Worm (Caenorhabditis elegans): ENCODE data around the gene F54F7.3.
A peak's percentile ranks its signal among the peaks of the same experiment; 100 is the strongest.

Gene F54F7.3

DNA sequence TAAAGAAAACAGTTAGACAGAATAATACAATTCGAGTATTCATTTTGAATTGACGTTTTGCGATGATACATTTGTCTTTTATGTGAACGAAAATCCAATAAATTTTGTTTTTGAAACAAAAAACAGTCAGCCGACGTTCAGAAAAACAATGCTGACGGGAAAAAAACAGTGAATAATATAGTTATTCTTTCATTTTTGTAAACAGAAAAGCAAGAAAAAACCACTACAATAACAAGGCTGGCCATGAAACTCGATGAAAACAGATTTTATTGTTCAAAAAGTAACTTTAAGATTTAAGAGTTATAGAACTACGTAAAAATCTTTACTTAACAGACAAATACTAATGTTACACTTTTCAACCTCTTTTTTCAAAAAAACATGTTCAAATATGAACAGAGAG, at the start of gene F54F7.3:
Gene F54F7.3, minus strand, starts transcription at position 101 of the 400 bp plus-strand sequence.
- TF ChIP-seq efl-1 (optimal IDR thresholded peaks at IDR 0.05) (no peak), efl-1 (GFP tag; optimal IDR thresholded peaks at IDR 0.05 in 1 of 2) (peak in 1 of 2 experiments; percentile 31), ceh-8 (GFP tag; optimal IDR thresholded peaks at IDR 0.05) (no peak)

DNA sequence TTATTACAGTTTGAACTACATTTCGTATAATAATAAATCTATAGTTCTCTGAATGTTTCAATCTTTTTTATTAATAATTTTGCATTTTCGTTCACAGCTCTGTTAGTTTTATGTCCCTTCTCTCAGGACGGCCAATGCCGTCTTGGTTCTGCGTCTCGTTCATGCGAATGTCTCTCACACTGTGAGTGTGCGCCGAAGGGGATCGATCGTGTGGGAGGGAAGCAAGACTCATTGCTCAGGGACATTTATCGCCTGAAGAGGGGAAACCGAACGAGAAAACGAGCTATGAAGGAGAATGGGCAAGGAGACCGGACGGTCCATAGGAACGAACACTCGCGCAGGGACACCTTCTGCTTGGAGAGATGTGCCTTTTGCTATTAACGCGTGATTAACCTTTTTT, 49.0 kb upstream of the F54F7.3 start:
- TF ChIP-seq efl-1 (optimal IDR thresholded peaks at IDR 0.05) = peak in 1 of 2 experiments; percentile 0
- no peak for TF ChIP-seq efl-1 (GFP tag; optimal IDR thresholded peaks at IDR 0.05 in 1 of 2)
- TF ChIP-seq ceh-82 (tag; optimal IDR thresholded peaks at IDR 0.05) = peak in 1 of 3 experiments; percentile 18
- no peak for TF ChIP-seq nhr-76 (tag; optimal IDR thresholded peaks at IDR 0.05)
- peak; percentile 47 for TF ChIP-seq dsc-1 (tag; optimal IDR thresholded peaks at IDR 0.05)
- TF ChIP-seq nhr-47 (tag; optimal IDR thresholded peaks at IDR 0.05) = peak; percentile 41
- peak; percentile 15 for TF ChIP-seq fkh-10 (GFP tag; optimal IDR thresholded peaks at IDR 0.05)

DNA sequence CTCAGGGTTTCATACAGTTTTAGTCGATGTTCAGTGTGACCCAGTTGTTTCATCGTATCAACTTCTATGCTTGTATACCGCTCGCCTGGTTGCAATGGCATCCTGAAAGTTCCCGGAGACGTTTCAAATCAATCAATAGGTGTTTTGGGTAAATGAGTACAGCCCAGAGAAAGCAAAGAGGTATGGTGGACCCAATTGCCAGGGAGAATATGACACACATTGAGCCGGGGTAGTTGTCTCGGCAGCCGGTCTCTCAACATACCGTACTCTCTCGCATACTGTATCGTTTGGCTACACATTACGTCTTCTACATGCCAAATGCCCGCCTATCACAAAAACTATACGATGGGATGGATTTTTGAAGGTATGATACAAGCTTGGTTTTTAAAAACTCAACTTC, 48.1 kb upstream of the F54F7.3 start, which contains the start of gene Y62H9A.9:
Gene Y62H9A.9, minus strand, starts transcription at position 101 of the 400 bp plus-strand sequence.
- no peak for TF ChIP-seq nhr-90 (tag; optimal IDR thresholded peaks at IDR 0.05; ENCODE audit: poor library complexity)
- TF ChIP-seq C34B4.2 (tag; optimal IDR thresholded peaks at IDR 0.05) = no peak
- no peak for TF ChIP-seq efl-3 (GFP tag; optimal IDR thresholded peaks at IDR 0.05)
- 0 out of 2 replicates have a peak, but pooled peaks have one; percentile 48 for TF ChIP-seq ets-5 (GFP tag; IDR thresholded peaks at IDR 0.05)
- TF ChIP-seq aly-2 (tag; optimal IDR thresholded peaks at IDR 0.05) = no peak
- no peak for TF ChIP-seq irx-1 (tag; optimal IDR thresholded peaks at IDR 0.05)
- no peak for TF ChIP-seq fkh-4 (tag; optimal IDR thresholded peaks at IDR 0.05; ENCODE audit: borderline replicate concordance)
- no peak for TF ChIP-seq nhr-12 (tag; optimal IDR thresholded peaks at IDR 0.05)

DNA sequence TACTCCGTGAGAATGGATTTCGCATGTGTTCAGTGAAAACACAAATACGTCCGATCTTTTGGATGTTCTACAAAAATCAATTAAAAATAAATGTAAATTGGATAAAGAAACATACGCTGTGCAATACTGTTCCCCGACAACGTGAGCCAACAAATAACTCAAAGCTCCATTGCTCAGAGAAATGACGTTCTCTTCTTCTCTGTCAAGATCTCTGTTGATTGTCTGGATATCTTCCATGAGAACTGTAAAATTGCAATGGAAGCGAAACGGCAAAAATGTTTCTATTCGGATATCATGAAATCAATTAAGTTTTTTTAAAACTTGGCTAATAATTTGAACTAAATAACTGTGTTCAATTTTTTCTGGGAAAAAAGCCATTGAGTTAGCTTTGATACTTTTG, 46.7 kb upstream of the F54F7.3 start:
- TF ChIP-seq nhr-77 (tag; optimal IDR thresholded peaks at IDR 0.05) (no peak), zip-4 (GFP tag; optimal IDR thresholded peaks at IDR 0.05) (no peak), tbx-2 (tag; optimal IDR thresholded peaks at IDR 0.05) (no peak), egl-27 (tag; optimal IDR thresholded peaks at IDR 0.05) (no peak), sox-4 (tag; optimal IDR thresholded peaks at IDR 0.05) (no peak), lin-35 (GFP tag; optimal IDR thresholded peaks at IDR 0.05) (no peak), snu-23 (GFP tag; optimal IDR thresholded peaks at IDR 0.05) (no peak), nhr-28 (tag; optimal IDR thresholded peaks at IDR 0.05) (no peak), elt-2 (tag; optimal IDR thresholded peaks at IDR 0.05) (no peak), jun-1 (tag; optimal IDR thresholded peaks at IDR 0.05) (no peak), C16A3.4 (tag; optimal IDR thresholded peaks at IDR 0.05) (no peak), elt-3 (tag; optimal IDR thresholded peaks at IDR 0.05) (no peak), mab-9 (GFP tag; IDR thresholded peaks at IDR 0.05) (no peak), grh-1 (GFP tag; IDR thresholded peaks at IDR 0.05) (no peak), tlp-1 (tag; optimal IDR thresholded peaks at IDR 0.05) (no peak)

DNA sequence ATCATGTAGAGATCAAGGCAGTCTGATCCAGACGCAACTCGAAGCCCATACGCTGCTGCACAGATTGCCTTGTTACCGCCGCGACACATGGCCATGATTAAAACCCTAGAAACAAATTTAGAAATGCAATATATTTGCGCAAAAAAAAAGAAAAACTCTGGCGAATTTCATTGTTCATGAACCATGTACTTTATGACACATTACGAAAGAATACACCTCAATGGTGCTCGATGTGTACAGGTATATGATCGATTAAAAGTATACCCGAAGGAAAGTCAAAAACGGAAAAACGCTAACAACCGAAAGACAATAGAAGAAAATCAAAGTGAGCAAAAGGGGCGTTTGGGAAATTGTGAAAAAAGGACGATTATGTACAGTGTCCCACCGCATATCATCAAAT, 42.3 kb upstream of the F54F7.3 start, which contains the start of gene Y62H9A.8:
Gene Y62H9A.8, minus strand, starts transcription at position 101 of the 400 bp plus-strand sequence.
- TF ChIP-seq nhr-20 (tag; optimal IDR thresholded peaks at IDR 0.05) (no peak), ceh-90 (tag; optimal IDR thresholded peaks at IDR 0.05) (no peak), nhr-19 (GFP tag; conservative IDR thresholded peaks at IDR 0.05) (no peak), nhr-237 (tag; optimal IDR thresholded peaks at IDR 0.05) (no peak), unc-98 (GFP tag; IDR thresholded peaks at IDR 0.05) (no peak)

Measured in whole organism, L1 larva.